1 worm cellular context compared by ENCODE assay signal in genomic region chrII:10529218-10529751, ce11.
TF ChIP-seq lines count a peak whose summit lies in the region.

No protein-coding gene starts in this region.

TF ChIP-seq in whole organism, L4 larva, 104 proteins besides CTCF, POLR2A, EP300 and RAD21 (continued from another document):
- TF ChIP-seq spr-3 (GFP tag; optimal IDR thresholded peaks at IDR 0.05; lab: Kevin White, UChicago) (no peak), dmd-6 (GFP tag; IDR thresholded peaks at IDR 0.05; lab: Robert Waterston, UW) (0 out of 2 replicates have a peak, but pooled peaks have one; percentile 24), ceh-82 (tag; optimal IDR thresholded peaks at IDR 0.05; lab: Kevin White, UChicago) (no peak), lim-7 (GFP tag; IDR thresholded peaks at IDR 0.05; lab: Robert Waterston, UW) (no peak), dve-1 (tag; optimal IDR thresholded peaks at IDR 0.05; lab: Kevin White, UChicago; ENCODE audit: insufficient read depth) (peak; percentile 78), lsy-2 (tag; optimal IDR thresholded peaks at IDR 0.05; lab: Kevin White, UChicago) (peak in 1 of 2 experiments; percentile 28), lin-39 (tag; optimal IDR thresholded peaks at IDR 0.05; lab: Kevin White, UChicago) (no peak), F49E8.2 (tag; optimal IDR thresholded peaks at IDR 0.05; lab: Kevin White, UChicago; ENCODE audit: borderline replicate concordance) (no peak), ceh-20 (GFP tag; IDR thresholded peaks at IDR 0.05; lab: Robert Waterston, UW) (peak; percentile 32; the same call in 1 of the 2 replicates)
